Worm (Caenorhabditis elegans): Measurements from ENCODE around the gene T13C5.7.

DNA sequence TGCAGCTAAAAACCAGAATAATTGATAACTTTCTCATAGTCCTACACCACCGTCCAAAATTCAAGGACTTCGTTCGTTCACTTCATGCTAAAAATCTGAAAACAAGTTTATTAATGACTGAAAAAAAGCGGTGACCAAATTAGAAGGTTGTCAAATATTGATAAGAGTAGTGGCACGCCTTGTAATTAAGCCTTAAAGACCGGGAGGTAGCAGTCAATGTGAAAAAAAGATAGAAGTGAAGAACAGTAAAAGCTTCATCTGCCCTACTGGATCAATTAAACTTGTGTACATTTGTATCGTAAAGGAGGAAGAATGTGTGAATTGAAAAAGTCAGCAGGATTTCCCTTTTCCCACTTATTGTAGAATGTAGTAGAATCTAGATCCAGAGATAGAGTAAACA, 29.9 kb upstream of the T13C5.7 start, which contains the start of gene tag-275:
- TF ChIP-seq flt-1 (GFP tag; IDR thresholded peaks at IDR 0.05) = no peak
- TF ChIP-seq ama-1 (optimal IDR thresholded peaks at IDR 0.05) = no peak
- TF ChIP-seq hmbx-1 (tag; optimal IDR thresholded peaks at IDR 0.05) = no peak
- no peak for TF ChIP-seq tra-4 (tag; optimal IDR thresholded peaks at IDR 0.05)
- no peak for TF ChIP-seq sea-1 (GFP tag; conservative IDR thresholded peaks at IDR 0.05)
- no peak for TF ChIP-seq F13C5.2 (tag; optimal IDR thresholded peaks at IDR 0.05)
- TF ChIP-seq tbx-11 (GFP tag; IDR thresholded peaks at IDR 0.05) = no peak
- no peak for TF ChIP-seq ets-7 (tag; optimal IDR thresholded peaks at IDR 0.05)
- no peak for TF ChIP-seq hmg-4 (GFP tag; optimal IDR thresholded peaks at IDR 0.05)
- no peak for TF ChIP-seq scrt-1 (GFP tag; IDR thresholded peaks at IDR 0.05)
- TF ChIP-seq ceh-13 (GFP tag; optimal IDR thresholded peaks at IDR 0.05) = no peak
- TF ChIP-seq hnd-1 (tag; optimal IDR thresholded peaks at IDR 0.05) = no peak
- no peak for TF ChIP-seq pes-1 (GFP tag; IDR thresholded peaks at IDR 0.05)

Data from whole organism, early embryonic.